Worm (Caenorhabditis elegans) whole organism, early embryonic: ENCODE measurements around the gene F09E5.7.

Source experiments
- B0310.2 ChIP-seq: sonication (generic microtip); optimal IDR thresholded peaks from 2 replicates; lab custom pipeline; 2016; ENCODE audit warnings: mild to moderate bottlenecking, missing genetic modification characterization, missing compliant biosample characterization
- F13C5.2 ChIP-seq: sonication (generic microtip); optimal IDR thresholded peaks from 2 replicates; lab custom pipeline; 2017; ENCODE audit warnings: mild to moderate bottlenecking, missing genetic modification characterization, inconsistent platforms, missing compliant biosample characterization
- aly-1 ChIP-seq: sonication (generic microtip); optimal IDR thresholded peaks from 2 replicates; lab custom pipeline; 2016; ENCODE audit warnings: missing genetic modification characterization, missing compliant biosample characterization
- ama-1 ChIP-seq: fragments of 150-350 bp; optimal IDR thresholded peaks from 2 replicates; lab custom pipeline; 2014
- ceh-13 ChIP-seq: fragments of 200-800 bp; sonication (Bioruptor generic); optimal IDR thresholded peaks from 2 replicates; lab custom pipeline; 2018; ENCODE audit warnings: mild to moderate bottlenecking, missing genetic modification characterization, missing compliant biosample characterization
- ceh-36 ChIP-seq: sonication (generic microtip); optimal IDR thresholded peaks from 2 replicates; lab custom pipeline; 2016; ENCODE audit warnings: missing genetic modification characterization, inconsistent platforms, missing compliant biosample characterization
- ets-7 ChIP-seq: sonication (generic microtip); optimal IDR thresholded peaks from 2 replicates; lab custom pipeline; 2016; ENCODE audit warnings: missing genotype, missing genetic modification characterization, missing compliant biosample characterization
- flt-1 ChIP-seq: fragments of 200-800 bp; sonication (Bioruptor generic); IDR thresholded peaks from 2 replicates; pipeline ENCODE4 v1.3.6; 2022; ENCODE audit warnings: missing genetic modification characterization, missing compliant biosample characterization
- hmbx-1 ChIP-seq: sonication (generic microtip); optimal IDR thresholded peaks from 2 replicates; lab custom pipeline; 2016; ENCODE audit warnings: mild to moderate bottlenecking, missing genetic modification characterization, missing compliant biosample characterization
- hmg-4 ChIP-seq: fragments of 200-800 bp; sonication (Bioruptor generic); optimal IDR thresholded peaks from 2 replicates; lab custom pipeline; 2018; ENCODE audit warnings: mild to moderate bottlenecking, missing genetic modification characterization, missing compliant biosample characterization
- hnd-1 ChIP-seq: sonication (generic microtip); optimal IDR thresholded peaks from 2 replicates; lab custom pipeline; 2016; ENCODE audit warnings: missing genetic modification characterization, missing compliant biosample characterization
- pes-1 ChIP-seq: fragments of 200-800 bp; sonication (Bioruptor generic); IDR thresholded peaks from 2 replicates; pipeline ENCODE4 v1.3.6; 2022; ENCODE audit warnings: missing genetic modification reagents, missing genetic modification characterization, missing compliant biosample characterization
- scrt-1 ChIP-seq: fragments of 200-800 bp; sonication (Bioruptor generic); IDR thresholded peaks from 2 replicates; pipeline ENCODE4 v1.3.6; 2022; ENCODE audit warnings: missing genetic modification characterization, missing compliant biosample characterization
- sea-1 ChIP-seq: fragments of 200-800 bp; sonication (Bioruptor generic); conservative IDR thresholded peaks from 2 replicates; pipeline ENCODE4 v1.3.6; 2022; ENCODE audit warnings: missing genetic modification characterization, missing compliant biosample characterization
- tbx-11 ChIP-seq: fragments of 200-800 bp; sonication (Bioruptor generic); IDR thresholded peaks from 2 replicates; pipeline ENCODE4 v1.3.6; 2022; ENCODE audit warnings: missing genetic modification characterization, missing compliant biosample characterization
- tbx-37 ChIP-seq: fragments of 200-800 bp; sonication (Bioruptor generic); conservative IDR thresholded peaks from 2 replicates; pipeline ENCODE4 v1.3.6; 2022; ENCODE audit warnings: missing genetic modification reagents, missing genetic modification characterization, missing compliant biosample characterization
- tra-4 ChIP-seq: sonication (generic microtip); optimal IDR thresholded peaks from 2 replicates; lab custom pipeline; 2017; ENCODE audit warnings: missing genetic modification characterization, missing compliant biosample characterization

The F09E5.7 gene

ce11 chrII:5351799-5352198 lies at the start of gene F09E5.7:
F09E5.7 (plus strand) TSS chrII:5352099.
- no peak for TF ChIP-seq tbx-37 (GFP tag; lab: Robert Waterston, UW)
- TF ChIP-seq hmg-4 (GFP tag; lab: Kevin White, UChicago): no peak
- no peak for TF ChIP-seq F13C5.2 (tag; lab: Kevin White, UChicago)
- TF ChIP-seq hnd-1 (tag; lab: Kevin White, UChicago): no peak
- no peak for TF ChIP-seq tra-4 (tag; lab: Kevin White, UChicago)
- no peak for TF ChIP-seq hmbx-1 (tag; lab: Kevin White, UChicago)
- no peak for TF ChIP-seq aly-1 (tag; lab: Kevin White, UChicago)
- TF ChIP-seq pes-1 (GFP tag; lab: Robert Waterston, UW): no peak
- TF ChIP-seq ama-1: no peak
- TF ChIP-seq scrt-1 (GFP tag; lab: Robert Waterston, UW): no peak
- no peak for TF ChIP-seq B0310.2 (tag; lab: Kevin White, UChicago)
- TF ChIP-seq sea-1 (GFP tag; lab: Robert Waterston, UW): no peak
- no peak for TF ChIP-seq ets-7 (tag; lab: Kevin White, UChicago)
- no peak for TF ChIP-seq ceh-13 (GFP tag; lab: Kevin White, UChicago)
- no peak for TF ChIP-seq ceh-36

- no peak for TF ChIP-seq hmg-4 (GFP tag; lab: Kevin White, UChicago)
- no peak for TF ChIP-seq tbx-11
- TF ChIP-seq tra-4 (tag; lab: Kevin White, UChicago): no peak
- TF ChIP-seq ets-7 (tag; lab: Kevin White, UChicago): no peak
- no peak for TF ChIP-seq ceh-13 (GFP tag; lab: Kevin White, UChicago)
- TF ChIP-seq tbx-37 (GFP tag; lab: Robert Waterston, UW): no peak
- no peak for TF ChIP-seq ceh-36
- TF ChIP-seq pes-1 (GFP tag; lab: Robert Waterston, UW): no peak
- TF ChIP-seq F13C5.2 (tag; lab: Kevin White, UChicago): no peak
- no peak for TF ChIP-seq B0310.2 (tag; lab: Kevin White, UChicago)
- no peak for TF ChIP-seq flt-1 (GFP tag; lab: Robert Waterston, UW)
- no peak for TF ChIP-seq aly-1 (tag; lab: Kevin White, UChicago)
- no peak for TF ChIP-seq hmbx-1 (tag; lab: Kevin White, UChicago)
- no peak for TF ChIP-seq scrt-1 (GFP tag; lab: Robert Waterston, UW)
Measured at ce11 chrII:5305121-5305520, 46.8 kb upstream of the F09E5.7 start.

- TF ChIP-seq F13C5.2 (tag; lab: Kevin White, UChicago): no peak
- no peak for TF ChIP-seq hmbx-1 (tag; lab: Kevin White, UChicago)
- TF ChIP-seq ama-1: no peak
- no peak for TF ChIP-seq hnd-1 (tag; lab: Kevin White, UChicago)
- TF ChIP-seq pes-1 (GFP tag; lab: Robert Waterston, UW): no peak
- TF ChIP-seq flt-1 (GFP tag; lab: Robert Waterston, UW): no peak
- no peak for TF ChIP-seq tbx-37 (GFP tag; lab: Robert Waterston, UW)
- no peak for TF ChIP-seq ets-7 (tag; lab: Kevin White, UChicago)
- TF ChIP-seq ceh-36: no peak
- no peak for TF ChIP-seq ceh-13 (GFP tag; lab: Kevin White, UChicago)
- TF ChIP-seq sea-1 (GFP tag; lab: Robert Waterston, UW): no peak
- no peak for TF ChIP-seq tbx-11
Measured at ce11 chrII:5306197-5306596, 45.7 kb upstream of the F09E5.7 start.

- TF ChIP-seq ceh-13 (GFP tag; lab: Kevin White, UChicago) (no peak), scrt-1 (GFP tag; lab: Robert Waterston, UW) (no peak), B0310.2 (tag; lab: Kevin White, UChicago) (no peak), sea-1 (GFP tag; lab: Robert Waterston, UW) (no peak), aly-1 (tag; lab: Kevin White, UChicago) (no peak), ets-7 (tag; lab: Kevin White, UChicago) (no peak)
Measured at ce11 chrII:5307203-5307602, 44.7 kb upstream of the F09E5.7 start.

ce11 chrII:5308961-5309360 lies 42.9 kb upstream of the F09E5.7 start:
- TF ChIP-seq aly-1 (tag; lab: Kevin White, UChicago) (no peak), scrt-1 (GFP tag; lab: Robert Waterston, UW) (no peak), pes-1 (GFP tag; lab: Robert Waterston, UW) (no peak), hmg-4 (GFP tag; lab: Kevin White, UChicago) (no peak), B0310.2 (tag; lab: Kevin White, UChicago) (no peak), tbx-37 (GFP tag; lab: Robert Waterston, UW) (no peak), tra-4 (tag; lab: Kevin White, UChicago) (no peak), ets-7 (tag; lab: Kevin White, UChicago) (no peak), sea-1 (GFP tag; lab: Robert Waterston, UW) (no peak), flt-1 (GFP tag; lab: Robert Waterston, UW) (no peak), ceh-13 (GFP tag; lab: Kevin White, UChicago) (no peak), F13C5.2 (tag; lab: Kevin White, UChicago) (no peak), hnd-1 (tag; lab: Kevin White, UChicago) (no peak), ama-1 (no peak), tbx-11 (no peak), ceh-36 (no peak), hmbx-1 (tag; lab: Kevin White, UChicago) (no peak)

ce11 chrII:5309720-5310119 lies 42.2 kb upstream of the F09E5.7 start:
- TF ChIP-seq ceh-36 (no peak), F13C5.2 (tag; lab: Kevin White, UChicago) (no peak), flt-1 (GFP tag; lab: Robert Waterston, UW) (no peak), tra-4 (tag; lab: Kevin White, UChicago) (no peak), hnd-1 (tag; lab: Kevin White, UChicago) (no peak), tbx-11 (no peak), tbx-37 (GFP tag; lab: Robert Waterston, UW) (no peak), B0310.2 (tag; lab: Kevin White, UChicago) (no peak), pes-1 (GFP tag; lab: Robert Waterston, UW) (no peak), ets-7 (tag; lab: Kevin White, UChicago) (no peak), scrt-1 (GFP tag; lab: Robert Waterston, UW) (no peak), ceh-13 (GFP tag; lab: Kevin White, UChicago) (no peak), hmbx-1 (tag; lab: Kevin White, UChicago) (no peak), sea-1 (GFP tag; lab: Robert Waterston, UW) (no peak), hmg-4 (GFP tag; lab: Kevin White, UChicago) (no peak), aly-1 (tag; lab: Kevin White, UChicago) (no peak), ama-1 (no peak)
